Fruit fly (Drosophila melanogaster) S2 (cell line): ENCODE data around the gene CG5568.

ENCODE experiments used
- CG8478 ChIP-seq: fragments of >200 bp; optimal IDR thresholded peaks from 2 replicates; lab custom pipeline; 2018
- CTCF ChIP-seq, 2 experiments: fragments of >200 bp; optimal IDR thresholded peaks; 2 replicates each; lab custom pipeline; 2018

dm6 chr3L:5862994-5863393 lies 8.3 kb upstream of the CG5568 start:
- TF ChIP-seq CG8478 (lab: Kevin White, UChicago): no peak
- TF ChIP-seq CTCF (optimal IDR thresholded peaks at IDR 0.05; lab: Kevin White, UChicago): no peak
